Worm (Caenorhabditis elegans) whole organism, late embryonic: ENCODE measurements around the gene C40H5.2.

Experiments used
- C38D4.7 ChIP-seq: fragments of 200-800 bp; sonication (Bioruptor generic); optimal IDR thresholded peaks from 2 replicates; lab custom pipeline; 2018; ENCODE audit warnings: mild to moderate bottlenecking, missing genetic modification characterization, moderate library complexity, missing compliant biosample characterization
- K09A11.1 ChIP-seq: sonication (generic microtip); optimal IDR thresholded peaks from 2 replicates; lab custom pipeline; 2017; ENCODE audit warnings: antibody characterized with exemption, mild to moderate bottlenecking, missing genetic modification characterization, missing compliant biosample characterization; ENCODE audit not compliant: insufficient read depth
- ahr-1 ChIP-seq: sonication (generic microtip); optimal IDR thresholded peaks from 2 replicates; lab custom pipeline; 2016; ENCODE audit warnings: missing genetic modification characterization, missing compliant biosample characterization
- ceh-14 ChIP-seq: sonication (generic microtip); optimal IDR thresholded peaks from 2 replicates; lab custom pipeline; 2016; ENCODE audit warnings: missing genotype, missing genetic modification characterization, missing compliant biosample characterization
- ceh-18 ChIP-seq: sonication (generic microtip); optimal IDR thresholded peaks from 2 replicates; lab custom pipeline; 2016; ENCODE audit warnings: missing genetic modification characterization, missing compliant biosample characterization
- ceh-22 ChIP-seq: sonication (generic microtip); optimal IDR thresholded peaks from 2 replicates; lab custom pipeline; 2017; ENCODE audit warnings: missing biosample characterization, missing genetic modification characterization
- ceh-30 ChIP-seq: fragments of 150-350 bp; optimal IDR thresholded peaks from 2 replicates; lab custom pipeline; 2014; ENCODE audit warnings: missing biosample characterization, missing genetic modification characterization
- ceh-31 ChIP-seq: sonication (generic microtip); optimal IDR thresholded peaks from 2 replicates; lab custom pipeline; 2016; ENCODE audit warnings: missing genetic modification characterization, missing compliant biosample characterization
- ceh-34 ChIP-seq: sonication (generic microtip); optimal IDR thresholded peaks from 2 replicates; lab custom pipeline; 2016; ENCODE audit warnings: mild to moderate bottlenecking, missing genetic modification characterization, missing compliant biosample characterization
- ceh-9 ChIP-seq: sonication (generic microtip); optimal IDR thresholded peaks from 2 replicates; lab custom pipeline; 2016; ENCODE audit warnings: mild to moderate bottlenecking, missing genetic modification characterization, inconsistent platforms, missing compliant biosample characterization
- che-1 ChIP-seq: sonication (generic microtip); optimal IDR thresholded peaks from 2 replicates; lab custom pipeline; 2016; ENCODE audit warnings: mild to moderate bottlenecking, missing genetic modification characterization, missing compliant biosample characterization
- elt-2 ChIP-seq: sonication (generic microtip); optimal IDR thresholded peaks from 2 replicates; lab custom pipeline; 2016; ENCODE audit warnings: missing genetic modification reagents, missing genetic modification characterization, missing compliant biosample characterization
- elt-4 ChIP-seq: sonication (generic microtip); optimal IDR thresholded peaks from 2 replicates; lab custom pipeline; 2016; ENCODE audit warnings: missing genetic modification characterization, missing compliant biosample characterization
- fax-1 ChIP-seq: sonication (generic microtip); optimal IDR thresholded peaks from 2 replicates; lab custom pipeline; 2016; ENCODE audit warnings: missing genotype, missing genetic modification characterization, missing compliant biosample characterization
- fkh-6 ChIP-seq: sonication (generic microtip); optimal IDR thresholded peaks from 2 replicates; lab custom pipeline; 2016; ENCODE audit warnings: missing genetic modification characterization, missing compliant biosample characterization
- hlh-15 ChIP-seq: sonication (generic microtip); optimal IDR thresholded peaks from 2 replicates; lab custom pipeline; 2016; ENCODE audit warnings: missing genetic modification characterization, missing compliant biosample characterization
- hlh-30 ChIP-seq: sonication (generic microtip); optimal IDR thresholded peaks from 2 replicates; lab custom pipeline; 2017; ENCODE audit warnings: antibody characterized with exemption, missing genetic modification characterization, missing compliant biosample characterization; ENCODE audit not compliant: insufficient read depth
- nfya-1 ChIP-seq: sonication (generic microtip); optimal IDR thresholded peaks from 2 replicates; lab custom pipeline; 2017; ENCODE audit warnings: missing genetic modification characterization, mild to moderate bottlenecking, missing compliant biosample characterization, antibody characterized with exemption, moderate library complexity
- npax-4 ChIP-seq: sonication (generic microtip); optimal IDR thresholded peaks from 2 replicates; lab custom pipeline; 2016; ENCODE audit warnings: missing genetic modification characterization, missing compliant biosample characterization
- pat-9 ChIP-seq: fragments of 200-800 bp; sonication (Bioruptor generic); optimal IDR thresholded peaks from 2 replicates; lab custom pipeline; 2018; ENCODE audit warnings: mild to moderate bottlenecking, missing genetic modification characterization, moderate library complexity, missing compliant biosample characterization
- ref-2 ChIP-seq: sonication (generic microtip); optimal IDR thresholded peaks from 2 replicates; lab custom pipeline; 2016; ENCODE audit warnings: missing genetic modification characterization, missing compliant biosample characterization
- syd-9 ChIP-seq: sonication (generic microtip); optimal IDR thresholded peaks from 2 replicates; lab custom pipeline; 2016; ENCODE audit warnings: mild to moderate bottlenecking, missing genetic modification characterization, moderate library complexity, missing compliant biosample characterization
- tbx-7 ChIP-seq: sonication (generic microtip); optimal IDR thresholded peaks from 2 replicates; lab custom pipeline; 2016; ENCODE audit warnings: missing genotype, missing genetic modification characterization, missing compliant biosample characterization
- unc-3 ChIP-seq, 2 experiments: fragments of 200-800 bp in 1 of 2; sonication (Bioruptor generic) in 1 of 2; sonication (generic microtip) in 1 of 2; conservative IDR thresholded peaks in 1 of 2; optimal IDR thresholded peaks in 1 of 2; 2 replicates each; pipeline versions ENCODE4 v1.3.6 to Lab custom; 2016 to 2022; ENCODE audit warnings: missing compliant biosample characterization in 2 of 2, missing genetic modification characterization in 2 of 2, missing genetic modification reagents in 1 of 2
- unc-42 ChIP-seq: sonication (generic microtip); optimal IDR thresholded peaks from 2 replicates; lab custom pipeline; 2016; ENCODE audit warnings: missing genotype, missing genetic modification characterization, missing compliant biosample characterization
- unc-86 ChIP-seq: sonication (generic microtip); optimal IDR thresholded peaks from 2 replicates; lab custom pipeline; 2016; ENCODE audit warnings: missing genetic modification characterization, missing compliant biosample characterization
- zip-5 ChIP-seq: sonication (generic microtip); optimal IDR thresholded peaks from 2 replicates; lab custom pipeline; 2016; ENCODE audit warnings: missing genetic modification characterization, missing compliant biosample characterization
- ztf-16 ChIP-seq: sonication (generic microtip); optimal IDR thresholded peaks from 2 replicates; lab custom pipeline; 2017; ENCODE audit warnings: missing genetic modification characterization, missing compliant biosample characterization

The C40H5.2 gene

DNA sequence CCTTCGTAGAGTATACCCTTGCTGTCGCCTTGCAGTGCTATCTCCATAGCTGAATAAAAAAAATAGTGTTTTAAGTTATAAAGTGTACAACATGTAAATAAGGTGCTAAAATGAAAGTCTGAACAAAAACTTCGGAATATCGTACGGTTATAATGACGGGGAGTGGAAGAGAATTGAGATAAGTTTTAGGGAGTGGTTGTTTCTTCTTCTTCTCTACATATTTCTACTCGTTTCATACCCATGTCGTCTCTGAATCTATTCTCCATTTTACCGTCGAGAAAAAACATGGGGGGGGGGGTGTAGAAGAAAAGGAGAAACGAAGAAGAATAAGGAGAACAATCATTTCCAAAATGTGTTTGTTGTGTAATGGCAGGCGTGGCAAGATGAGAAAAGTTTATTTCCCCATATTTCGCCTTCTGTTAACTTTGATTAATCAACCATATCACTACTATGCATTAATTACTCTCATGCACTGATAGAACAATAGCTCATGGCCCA lies 29.4 kb upstream of the C40H5.2 start, which contains the start of gene C44C10.9:
Gene C44C10.9 (minus strand): TSS at position 51 of the 498 bp plus-strand sequence.
- TF ChIP-seq syd-9 (tag; lab: Kevin White, UChicago) (no peak), pat-9 (tag; lab: Kevin White, UChicago) (no peak), nfya-1 (tag; lab: Kevin White, UChicago) (no peak)

DNA sequence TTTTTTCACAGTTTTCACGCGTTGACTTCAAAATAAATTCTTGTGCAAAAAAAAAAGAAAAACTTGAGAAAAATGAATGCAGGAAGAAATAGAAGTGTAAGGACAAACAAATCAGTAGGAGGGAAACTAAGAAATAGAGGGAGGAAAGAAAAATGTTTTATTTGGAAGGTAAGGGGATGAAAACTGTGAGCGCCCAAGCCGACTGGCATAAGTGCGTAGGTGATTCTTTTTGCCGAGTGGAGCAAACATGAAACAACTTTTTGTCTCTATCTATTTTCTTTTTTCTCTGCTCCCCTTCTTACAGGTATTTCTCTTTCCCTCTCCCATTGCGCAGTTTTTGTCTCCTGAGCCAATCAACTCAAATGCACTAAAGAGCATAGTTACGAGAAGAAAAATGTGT lies 27.1 kb upstream of the C40H5.2 start:
- TF ChIP-seq ceh-30 (tag; lab: Kevin White, UChicago), result no peak
- TF ChIP-seq ceh-18 (tag; lab: Kevin White, UChicago), result peak; percentile 14

DNA sequence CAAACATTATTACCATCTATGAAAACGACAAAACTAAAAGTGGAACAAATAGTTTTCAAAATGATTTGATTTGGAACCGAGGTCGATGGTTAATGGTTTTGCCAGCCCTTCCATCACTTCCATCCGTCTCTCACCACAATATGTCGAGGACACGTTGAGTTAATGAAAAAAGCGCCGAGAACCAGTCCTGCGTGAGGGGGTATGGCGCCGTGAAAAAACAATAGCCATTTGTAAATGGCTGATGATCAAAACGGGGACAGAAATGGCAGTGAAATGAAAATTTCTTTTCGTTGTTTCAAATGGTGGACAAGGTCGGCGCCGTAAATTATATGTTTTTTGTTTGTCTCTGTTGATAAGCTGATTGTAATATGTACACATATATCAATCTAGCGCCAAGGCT lies 25.8 kb upstream of the C40H5.2 start:
- TF ChIP-seq che-1 (tag; lab: Kevin White, UChicago), result no peak
- TF ChIP-seq ceh-22 (tag; lab: Kevin White, UChicago), result no peak
- no peak for TF ChIP-seq fkh-6 (tag; lab: Kevin White, UChicago)
- TF ChIP-seq C38D4.7 (GFP tag; lab: Kevin White, UChicago), result no peak
- TF ChIP-seq unc-86, result no peak
- TF ChIP-seq ceh-31, result no peak
- no peak for TF ChIP-seq elt-2
- no peak for TF ChIP-seq ztf-16 (tag; lab: Kevin White, UChicago)
- no peak for TF ChIP-seq hlh-15 (tag; lab: Kevin White, UChicago)
- TF ChIP-seq, all 69 proteins: peak for 0

DNA sequence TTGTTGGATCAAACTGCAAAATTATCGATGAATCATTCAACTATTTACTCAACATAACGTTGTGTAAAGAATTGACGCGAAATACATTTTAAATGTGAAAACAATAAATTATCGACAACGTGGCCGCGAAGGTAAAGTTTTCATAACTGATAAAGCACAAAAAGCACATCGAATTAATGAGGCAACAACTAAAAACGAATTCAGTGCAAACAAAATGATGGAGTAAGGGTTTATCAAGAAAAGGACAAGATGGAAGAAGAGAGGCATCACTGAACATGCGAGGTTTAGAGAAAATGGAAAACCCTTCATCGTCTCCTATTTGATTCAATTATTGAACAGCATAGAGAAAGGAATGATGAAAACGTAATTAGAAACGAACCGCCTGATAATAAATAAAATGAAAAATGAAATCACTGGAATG lies 22.1 kb upstream of the C40H5.2 start, which contains the start of gene D1053.4:
Gene D1053.4 (minus strand): TSS at position 20 of the 421 bp plus-strand sequence.
- TF ChIP-seq K09A11.1 (no peak), unc-42 (tag; lab: Kevin White, UChicago) (peak; percentile 91), ceh-31 (peak; percentile 24), ceh-34 (tag; lab: Kevin White, UChicago) (no peak), ceh-30 (tag; lab: Kevin White, UChicago) (no peak)

DNA sequence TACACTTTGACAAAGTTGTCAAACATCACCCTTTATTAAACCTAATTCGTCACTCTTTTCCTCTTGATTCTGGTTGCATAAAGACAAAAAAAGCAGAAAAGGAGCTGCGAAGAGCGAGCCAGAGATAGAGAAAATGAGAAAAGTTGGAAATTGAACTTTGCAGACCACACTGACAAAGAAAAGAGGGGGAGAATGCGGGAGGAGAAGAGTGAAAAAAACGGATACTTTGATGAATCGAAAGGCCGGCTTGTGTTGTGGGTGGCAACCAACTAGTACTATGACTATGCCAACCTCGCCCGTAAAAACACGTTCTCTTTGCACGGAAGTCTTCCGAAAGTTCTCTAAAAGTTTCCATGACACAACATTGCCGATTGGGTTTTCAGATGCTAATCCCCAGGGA lies 20.2 kb upstream of the C40H5.2 start:
- TF ChIP-seq fax-1 (tag; lab: Kevin White, UChicago), result no peak
- no peak for TF ChIP-seq ahr-1
- no peak for TF ChIP-seq tbx-7
- TF ChIP-seq ceh-18 (tag; lab: Kevin White, UChicago), result no peak

DNA sequence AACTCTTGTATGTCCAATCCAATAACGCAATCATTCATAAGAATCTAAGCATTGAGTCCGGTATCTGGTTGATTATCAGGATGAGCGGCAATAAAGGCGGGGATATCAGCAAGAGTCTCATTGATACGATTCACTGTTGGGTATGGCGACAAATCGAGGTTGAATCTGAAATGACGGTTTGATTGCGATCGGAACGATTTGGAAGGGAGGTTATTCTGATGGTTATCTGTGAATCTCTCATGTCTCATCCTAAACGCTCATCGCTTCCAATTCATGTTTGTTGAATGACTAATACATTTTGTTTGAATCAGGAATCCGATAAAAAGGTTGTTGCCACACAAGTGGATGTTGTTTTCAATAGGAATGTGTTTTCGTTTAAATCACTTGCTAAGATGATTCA lies 19.4 kb upstream of the C40H5.2 start:
- no peak for TF ChIP-seq ref-2
- TF ChIP-seq ahr-1, result no peak
- no peak for TF ChIP-seq ceh-34 (tag; lab: Kevin White, UChicago)
- TF ChIP-seq ztf-16 (tag; lab: Kevin White, UChicago), result no peak
- TF ChIP-seq ceh-9, result no peak
- no peak for TF ChIP-seq ceh-22 (tag; lab: Kevin White, UChicago)
- no peak for TF ChIP-seq elt-4 (tag; lab: Kevin White, UChicago)
- no peak for TF ChIP-seq zip-5 (tag; lab: Kevin White, UChicago)
- TF ChIP-seq che-1 (tag; lab: Kevin White, UChicago), result no peak
- no peak for TF ChIP-seq unc-3 (GFP tag; conservative IDR thresholded peaks at IDR 0.05; lab: Robert Waterston, UW)
- TF ChIP-seq unc-3 (tag; optimal IDR thresholded peaks at IDR 0.05; lab: Kevin White, UChicago), result no peak

DNA sequence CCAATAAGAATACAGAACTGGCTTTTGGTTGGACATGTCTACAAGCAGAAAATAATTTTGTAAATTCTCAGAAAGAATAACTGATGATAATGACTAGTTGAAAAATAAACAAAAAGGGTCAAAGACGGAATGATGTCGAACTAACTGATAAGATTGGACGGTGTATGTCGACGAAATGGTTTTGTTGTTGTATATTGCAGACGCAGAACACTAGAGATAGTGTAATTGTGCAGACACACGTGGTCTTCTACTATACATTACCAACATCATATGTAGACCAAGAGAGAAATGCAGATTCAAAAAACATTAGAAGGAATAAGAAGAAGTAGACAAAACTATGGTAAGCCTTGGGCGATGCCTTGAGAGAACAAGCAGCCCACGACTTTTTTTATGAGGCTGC lies 18.1 kb upstream of the C40H5.2 start, which contains the start of the genes gst-42 and D1053.2:
Gene gst-42 (minus strand): TSS at position 176 of the 400 bp plus-strand sequence.
Gene D1053.2 (plus strand): TSS at position 391 of the 400 bp plus-strand sequence.
- TF ChIP-seq ceh-14 (tag; lab: Kevin White, UChicago), result no peak
- no peak for TF ChIP-seq npax-4 (tag; lab: Kevin White, UChicago)
- TF ChIP-seq elt-2, result peak; percentile 72
- TF ChIP-seq hlh-30 (tag; lab: Kevin White, UChicago), result peak; percentile 4
- TF ChIP-seq, all 69 proteins: peak for 2
